Worm (Caenorhabditis elegans): Measurements from ENCODE around the gene F48G7.4.

- TF ChIP-seq nhr-77 (tag; optimal IDR thresholded peaks at IDR 0.05) (no peak), lin-15B (tag; optimal IDR thresholded peaks at IDR 0.05) (no peak), zag-1 (tag; optimal IDR thresholded peaks at IDR 0.05) (no peak), R02D3.7 (tag; optimal IDR thresholded peaks at IDR 0.05) (no peak), ama-1 (optimal IDR thresholded peaks at IDR 0.05) (no peak), ztf-11 (tag; optimal IDR thresholded peaks at IDR 0.05) (no peak)
Measured at ce11 chrV:592959-593358, 26.3 kb upstream of the F48G7.4 start, which contains the start of gene ZK488.5.
